Fruit fly (Drosophila melanogaster) ovary, adult (tissue): ENCODE measurements around the gene DIP-gamma.

Source experiments
- CG17801 ChIP-seq: fragments of 200-800 bp; optimal IDR thresholded peaks from 2 replicates; lab custom pipeline; 2019; ENCODE audit warnings: missing biosample characterization, mild to moderate bottlenecking, missing genetic modification characterization, moderate library complexity; ENCODE audit not compliant: partially characterized antibody

Gene DIP-gamma

DNA sequence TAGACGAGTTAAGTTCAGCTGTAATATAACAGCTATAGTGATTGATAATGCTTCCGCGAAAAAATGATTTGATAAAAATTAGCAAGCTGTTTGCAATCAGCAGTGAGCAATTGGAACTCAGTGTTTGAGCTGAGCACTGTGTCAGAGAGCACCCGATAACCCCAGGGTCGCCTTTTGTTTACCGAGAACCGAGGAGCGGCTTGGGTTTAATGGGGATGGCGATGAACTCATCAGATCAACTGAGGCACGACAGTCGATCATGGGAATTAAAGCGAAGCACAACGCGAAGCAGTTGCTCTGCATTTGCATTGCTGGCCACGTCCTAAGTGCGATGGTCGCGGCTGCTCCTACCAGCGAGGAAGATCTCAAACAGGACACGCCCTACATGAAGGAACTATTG, 86.7 kb downstream of the DIP-gamma start, which contains the start of gene Nepl21:
Gene Nepl21 (plus strand): TSS at position 260 of the 400 bp plus-strand sequence.
- TF ChIP-seq CG17801 (GFP tag; lab: Kevin White, UChicago) = no peak

DNA sequence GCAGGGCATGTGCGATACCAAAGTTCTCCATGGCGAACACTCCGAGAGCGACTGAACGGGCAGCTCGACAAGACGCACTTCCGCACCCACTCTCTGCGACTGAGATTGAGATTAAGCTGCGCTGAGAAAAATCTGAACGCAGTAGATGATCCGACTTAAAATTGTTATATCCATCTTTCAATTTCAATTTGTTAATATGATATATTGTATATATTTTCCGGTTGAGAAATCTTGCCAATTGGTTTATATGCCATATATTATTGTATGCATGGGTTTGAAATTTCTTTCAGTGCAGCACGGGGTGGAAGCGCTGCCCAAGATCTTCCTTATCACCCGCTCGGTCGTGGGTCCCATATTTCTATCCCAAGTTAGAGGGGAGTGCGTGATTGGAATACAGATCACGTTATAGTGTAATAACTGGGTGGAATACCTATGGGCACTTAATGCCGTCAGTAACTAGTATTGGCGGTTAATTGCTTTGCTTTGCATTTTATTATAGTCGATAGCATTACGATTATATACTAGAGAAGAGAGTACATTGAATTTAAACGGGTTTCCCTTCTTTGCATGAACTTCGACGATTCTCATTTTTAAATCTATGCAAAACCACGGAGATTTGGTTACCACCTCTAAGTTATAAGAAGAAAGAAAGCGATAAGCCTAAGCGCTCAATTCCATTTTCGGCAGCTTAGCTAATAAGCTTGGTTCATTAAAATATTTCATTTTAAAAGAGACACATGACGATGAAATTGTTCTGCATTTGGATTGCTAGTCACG, 89.9 kb downstream of the DIP-gamma start, which contains the start of the genes Nepl19 and Nepl20:
Gene Nepl19 (minus strand): TSS at position 57 of the 777 bp plus-strand sequence.
Gene Nepl20 (plus strand): TSS at position 727 of the 777 bp plus-strand sequence.
- no peak for TF ChIP-seq CG17801 (GFP tag; lab: Kevin White, UChicago)

- no peak for TF ChIP-seq CG17801 (GFP tag; lab: Kevin White, UChicago)
Measured at dm6 chr3R:28875345-28875744, 94.8 kb downstream of the DIP-gamma start, which contains the start of gene Nepl18. Gene Nepl18, plus strand, starts transcription at chr3R:28875621.
